Worm (Caenorhabditis elegans): ENCODE data around the gene srx-104.

The srx-104 gene

ce11 chrII:3699591-3699990, at the start of gene srx-104:
Gene srx-104, minus strand, starts transcription at chrII:3699691.
- TF ChIP-seq aptf-2 (GFP tag; conservative IDR thresholded peaks at IDR 0.05): no peak
- no peak for TF ChIP-seq ztf-3 (GFP tag; optimal IDR thresholded peaks at IDR 0.05)
- TF ChIP-seq xnd-1 (tag; optimal IDR thresholded peaks at IDR 0.05): no peak
- no peak for TF ChIP-seq ets-4 (GFP tag; optimal IDR thresholded peaks at IDR 0.05)
- TF ChIP-seq snpc-1.1 (tag; optimal IDR thresholded peaks at IDR 0.05; ENCODE audit: insufficient read depth): no peak
- no peak for TF ChIP-seq attf-3 (GFP tag; conservative IDR thresholded peaks at IDR 0.05)

ce11 chrII:3748719-3749118, 49.2 kb upstream of the srx-104 start, which contains the start of gene fbxb-90:
Gene fbxb-90, minus strand, starts transcription at chrII:3748819.
- no peak for TF ChIP-seq D2030.7 (GFP tag; IDR thresholded peaks at IDR 0.05)
- TF ChIP-seq hlh-26 (GFP tag; conservative IDR thresholded peaks at IDR 0.05): no peak
- no peak for TF ChIP-seq akir-1 (GFP tag; optimal IDR thresholded peaks at IDR 0.05)
- no peak for TF ChIP-seq attf-3 (GFP tag; conservative IDR thresholded peaks at IDR 0.05)
- TF ChIP-seq F33H1.4 (GFP tag; IDR thresholded peaks at IDR 0.05): no peak
- no peak for TF ChIP-seq nfyb-1 (GFP tag; IDR thresholded peaks at IDR 0.05)

DNA sequence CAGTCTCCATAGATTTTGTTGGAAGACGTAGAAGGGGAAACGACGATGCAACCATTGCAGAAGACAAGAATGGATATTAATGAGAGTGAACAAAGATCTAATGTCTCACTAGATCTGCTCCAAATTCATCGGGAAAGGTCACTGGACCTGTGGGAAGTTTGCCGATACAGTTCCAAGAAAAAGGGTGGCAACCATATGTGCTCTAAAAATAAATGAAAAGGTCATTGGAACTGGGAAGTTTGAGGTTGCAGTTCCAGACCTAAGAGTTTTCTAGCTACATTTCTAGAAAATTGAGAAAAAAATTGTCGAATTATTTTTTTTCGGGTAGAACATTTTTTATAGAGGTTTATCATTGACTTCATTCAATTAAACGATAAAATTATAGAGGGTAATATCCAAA, 47.9 kb upstream of the srx-104 start, which contains the start of gene fbxb-92:
fbxb-92 (minus strand) TSS at position 101 of the 400 bp plus-strand sequence.
- no peak for TF ChIP-seq F22D6.2 (tag; optimal IDR thresholded peaks at IDR 0.05)
- no peak for TF ChIP-seq F52B5.7 (tag; optimal IDR thresholded peaks at IDR 0.05)
- no peak for TF ChIP-seq F10E7.11 (tag; optimal IDR thresholded peaks at IDR 0.05)
- TF ChIP-seq akir-1 (GFP tag; optimal IDR thresholded peaks at IDR 0.05): no peak
- TF ChIP-seq atf-7 (tag; optimal IDR thresholded peaks at IDR 0.05): no peak
- no peak for TF ChIP-seq tbp1 (GFP tag; optimal IDR thresholded peaks at IDR 0.05)

DNA sequence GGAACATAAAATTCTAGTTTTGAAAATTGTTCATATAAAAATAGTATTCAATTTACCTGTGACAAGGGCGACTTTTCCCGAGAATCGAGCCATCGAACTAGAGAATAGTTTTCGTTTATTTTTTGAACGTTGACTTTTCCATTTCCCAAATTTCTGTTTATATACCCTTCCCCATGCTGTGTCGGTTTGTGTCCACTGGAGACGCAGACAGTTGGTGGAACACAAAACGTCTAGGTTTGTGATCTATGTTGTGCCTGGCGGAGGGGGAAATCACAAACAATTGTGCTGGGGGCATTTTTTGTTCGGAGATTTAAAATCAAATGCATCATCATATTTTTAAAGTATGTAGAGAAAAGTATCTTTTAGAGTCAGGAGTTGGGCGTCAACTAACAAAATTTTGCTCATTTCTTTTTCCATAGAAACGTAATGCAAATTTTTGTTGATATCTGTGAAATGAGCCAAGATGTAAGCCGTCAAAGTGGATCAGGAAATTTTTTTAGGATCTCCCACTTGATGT, 44.3 kb upstream of the srx-104 start, which contains the start of gene nta-1:
nta-1 (minus strand) TSS at position 131 of the 517 bp plus-strand sequence.
- TF ChIP-seq tbp1 (GFP tag; optimal IDR thresholded peaks at IDR 0.05) (peak; percentile 29), dox-1 (GFP tag; IDR thresholded peaks at IDR 0.05) (0 out of 2 replicates have a peak, but pooled peaks have one; percentile 11), unc-130 (GFP tag; optimal IDR thresholded peaks at IDR 0.05) (no peak), nhr-80 (tag; optimal IDR thresholded peaks at IDR 0.05) (peak; percentile 58)

DNA sequence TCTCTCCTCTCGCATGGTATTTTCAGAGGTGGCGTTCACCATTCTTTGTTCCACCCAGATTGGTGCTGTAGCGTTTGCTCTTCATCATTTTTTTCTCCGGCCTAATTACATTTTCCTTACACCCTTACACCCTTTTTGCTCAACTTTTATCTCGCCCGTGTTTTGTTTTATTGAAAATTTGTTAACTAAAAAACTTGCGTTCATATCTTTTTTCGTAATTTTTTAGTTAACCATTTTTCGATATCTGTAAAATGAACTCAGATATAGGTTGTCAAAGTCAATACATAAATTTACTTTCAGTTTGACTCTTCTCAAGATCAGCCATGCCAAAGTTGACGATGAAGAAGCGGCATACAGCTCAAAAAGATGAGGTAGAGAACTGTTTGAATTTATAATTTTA, 42.1 kb upstream of the srx-104 start, which contains the start of gene F12E12.1:
F12E12.1 (plus strand) TSS at position 301 of the 400 bp plus-strand sequence.
- TF ChIP-seq B0336.3 (GFP tag; IDR thresholded peaks at IDR 0.05) (no peak), mcd-1 (GFP tag; IDR thresholded peaks at IDR 0.05) (no peak), F23B12.7 (tag; optimal IDR thresholded peaks at IDR 0.05; ENCODE audit: insufficient read depth) (no peak), mes-4 (tag; optimal IDR thresholded peaks at IDR 0.05) (no peak), mxl-1 (tag; optimal IDR thresholded peaks at IDR 0.05) (no peak), aptf-2 (GFP tag; conservative IDR thresholded peaks at IDR 0.05) (no peak), lin-40 (tag; optimal IDR thresholded peaks at IDR 0.05) (no peak), Y53G8AR.9 (GFP tag; conservative IDR thresholded peaks at IDR 0.05) (no peak), hlh-26 (GFP tag; conservative IDR thresholded peaks at IDR 0.05) (no peak), attf-6 (GFP tag; IDR thresholded peaks at IDR 0.05) (no peak), unc-62 (GFP tag; optimal IDR thresholded peaks at IDR 0.05) (no peak), somi-1 (GFP tag; optimal IDR thresholded peaks at IDR 0.05) (no peak)

ce11 chrII:3739647-3740046, 40.2 kb upstream of the srx-104 start, which contains the start of gene F12E12.2:
Gene F12E12.2, plus strand, starts transcription at chrII:3739947.
- TF ChIP-seq rec-8 (tag; optimal IDR thresholded peaks at IDR 0.05) (no peak), F23B12.7 (tag; optimal IDR thresholded peaks at IDR 0.05; ENCODE audit: insufficient read depth) (no peak), madf-10 (tag; optimal IDR thresholded peaks at IDR 0.05) (no peak), ceh-79 (tag; optimal IDR thresholded peaks at IDR 0.05) (no peak), snpc-4 (GFP tag; optimal IDR thresholded peaks at IDR 0.05) (no peak), snpc-4 (tag; optimal IDR thresholded peaks at IDR 0.05) (no peak), F55B11.4 (tag; optimal IDR thresholded peaks at IDR 0.05; ENCODE audit: borderline replicate concordance, insufficient read depth) (no peak), Y56A3A.18 (GFP tag; IDR thresholded peaks at IDR 0.05) (no peak), rpc-1 (optimal IDR thresholded peaks at IDR 0.05) (no peak), rpc-1 (tag; optimal IDR thresholded peaks at IDR 0.05) (no peak), fkh-3 (tag; optimal IDR thresholded peaks at IDR 0.05) (no peak), lin-26 (GFP tag; IDR thresholded peaks at IDR 0.05) (no peak), nhr-80 (tag; optimal IDR thresholded peaks at IDR 0.05) (no peak), B0336.3 (GFP tag; IDR thresholded peaks at IDR 0.05) (no peak)

All from whole organism, young adult.